Fruit fly (Drosophila melanogaster) whole organism, embryonic: ENCODE measurements around the gene CG3556.

Experiments used
- Aef1 ChIP-seq: fragments of 200-800 bp; sonication (Bioruptor generic); IDR thresholded peaks from 3 replicates; pipeline ENCODE4 v1.3.6; 2022; ENCODE audit warnings: missing biosample characterization, missing genetic modification characterization
- BtbVII ChIP-seq: fragments of 200-800 bp; sonication (Bioruptor generic); optimal IDR thresholded peaks from 3 replicates; lab custom pipeline; 2017; ENCODE audit warnings: missing biosample characterization, mild to moderate bottlenecking, missing genetic modification characterization
- CG10366 ChIP-seq: fragments of 200-800 bp; sonication (Bioruptor generic); IDR thresholded peaks from 2 replicates; pipeline ENCODE4 v1.3.6; 2022; ENCODE audit warnings: missing biosample characterization, missing genetic modification characterization
- CG10462 ChIP-seq: fragments of 200-800 bp; sonication (Bioruptor generic); optimal IDR thresholded peaks from 2 replicates; lab custom pipeline; 2016; ENCODE audit warnings: missing biosample characterization, missing genetic modification characterization
- CG10979 ChIP-seq: fragments of 200-800 bp; sonication (Bioruptor generic); optimal IDR thresholded peaks from 2 replicates; lab custom pipeline; 2018; ENCODE audit warnings: missing biosample characterization, mild to moderate bottlenecking, missing genetic modification characterization, moderate library complexity
- CG11247 ChIP-seq: fragments of 200-800 bp; sonication (Bioruptor generic); IDR thresholded peaks from 2 replicates; pipeline ENCODE4 v1.3.6; 2022; ENCODE audit warnings: missing biosample characterization, missing genetic modification characterization
- CG12299 ChIP-seq: fragments of 200-800 bp; sonication (Bioruptor generic); optimal IDR thresholded peaks from 2 replicates; lab custom pipeline; 2018; ENCODE audit warnings: missing biosample characterization, mild to moderate bottlenecking, missing genetic modification characterization
- CG12391 ChIP-seq: fragments of 200-800 bp; sonication (Bioruptor generic); optimal IDR thresholded peaks from 3 replicates; lab custom pipeline; 2018; ENCODE audit warnings: missing biosample characterization, mild to moderate bottlenecking, missing genetic modification characterization, moderate library complexity
- CG14014 ChIP-seq: fragments of 200-800 bp; sonication (Bioruptor generic); IDR thresholded peaks from 2 replicates; pipeline ENCODE4 v1.3.6; 2022; ENCODE audit warnings: missing biosample characterization, missing genetic modification characterization
- CG17328 ChIP-seq: fragments of 200-800 bp; sonication (Bioruptor generic); IDR thresholded peaks from 2 replicates; pipeline ENCODE4 v1.3.6; 2022; ENCODE audit warnings: missing biosample characterization, missing genetic modification characterization
- CG18476 ChIP-seq: fragments of 200-800 bp; sonication (Bioruptor generic); optimal IDR thresholded peaks from 2 replicates; lab custom pipeline; 2016; ENCODE audit warnings: missing biosample characterization, mild to moderate bottlenecking, missing genetic modification characterization
- CG31365 ChIP-seq: fragments of 200-800 bp; sonication (Bioruptor generic); optimal IDR thresholded peaks from 2 replicates; lab custom pipeline; 2018; ENCODE audit warnings: missing biosample characterization, mild to moderate bottlenecking, missing genetic modification characterization
- CG31388 ChIP-seq: fragments of 200-800 bp; sonication (Bioruptor generic); optimal IDR thresholded peaks from 2 replicates; lab custom pipeline; 2016; ENCODE audit warnings: missing biosample characterization, missing genetic modification characterization
- CG32772 ChIP-seq: fragments of 200-800 bp; sonication (Bioruptor generic); IDR thresholded peaks from 2 replicates; pipeline ENCODE4 v1.3.6; 2022; ENCODE audit warnings: missing biosample characterization, missing genetic modification characterization
- CG42726 ChIP-seq: fragments of 200-800 bp; sonication (Bioruptor generic); IDR thresholded peaks from 2 replicates; pipeline ENCODE4 v1.3.6; 2022; ENCODE audit warnings: missing biosample characterization, missing genetic modification characterization; ENCODE audit not compliant: partially characterized antibody
- CG4282 ChIP-seq: fragments of 200-800 bp; sonication (Bioruptor generic); optimal IDR thresholded peaks from 2 replicates; lab custom pipeline; 2016; ENCODE audit warnings: missing biosample characterization, missing genetic modification characterization
- CG4328 ChIP-seq: fragments of 200-800 bp; sonication (Bioruptor generic); optimal IDR thresholded peaks from 3 replicates; lab custom pipeline; 2017; ENCODE audit warnings: missing biosample characterization, missing genetic modification reagents, missing genetic modification characterization
- CG4360 ChIP-seq: fragments of 200-800 bp; sonication (Bioruptor generic); IDR thresholded peaks from 2 replicates; pipeline ENCODE4 v1.3.6; 2022; ENCODE audit warnings: missing biosample characterization, missing genetic modification characterization
- CG4424 ChIP-seq: fragments of 200-800 bp; sonication (Bioruptor generic); optimal IDR thresholded peaks from 3 replicates; lab custom pipeline; 2016; ENCODE audit warnings: missing biosample characterization, missing genetic modification characterization
- CG5245 ChIP-seq: fragments of 200-800 bp; sonication (Bioruptor generic); optimal IDR thresholded peaks from 3 replicates; lab custom pipeline; 2016; ENCODE audit warnings: missing biosample characterization, missing genetic modification characterization
- CG6791 ChIP-seq: fragments of 200-800 bp; sonication (Bioruptor generic); IDR thresholded peaks from 3 replicates; pipeline ENCODE4 v1.3.6; 2022; ENCODE audit warnings: missing biosample characterization, missing genetic modification characterization; ENCODE audit not compliant: partially characterized antibody
- CG6813 ChIP-seq: fragments of 200-800 bp; sonication (Bioruptor generic); optimal IDR thresholded peaks from 2 replicates; lab custom pipeline; 2017; ENCODE audit warnings: missing biosample characterization, missing genetic modification characterization, mild to moderate bottlenecking, moderate library complexity, missing genetic modification reagents
- CG7357 ChIP-seq: fragments of 200-800 bp; sonication (Bioruptor generic); IDR thresholded peaks from 3 replicates; pipeline ENCODE4 v1.3.6; 2022; ENCODE audit warnings: missing biosample characterization, missing genetic modification characterization
- CG7745 ChIP-seq: fragments of 200-800 bp; sonication (Bioruptor generic); optimal IDR thresholded peaks from 2 replicates; lab custom pipeline; 2018; ENCODE audit warnings: missing biosample characterization, mild to moderate bottlenecking, missing genetic modification characterization, moderate library complexity
- CG8924 ChIP-seq: fragments of 200-800 bp; optimal IDR thresholded peaks from 3 replicates; lab custom pipeline; 2019; ENCODE audit warnings: missing biosample characterization, mild to moderate bottlenecking, missing genetic modification characterization, moderate library complexity
- CG9215 ChIP-seq: fragments of 200-800 bp; sonication (Bioruptor generic); IDR thresholded peaks from 2 replicates; pipeline ENCODE4 v1.3.6; 2022; ENCODE audit warnings: missing biosample characterization, missing genetic modification characterization
- CoRest ChIP-seq: fragments of 200-800 bp; sonication (Bioruptor generic); optimal IDR thresholded peaks from 3 replicates; lab custom pipeline; 2018; ENCODE audit warnings: missing biosample characterization, mild to moderate bottlenecking, missing genetic modification characterization, moderate library complexity
- Dip3 ChIP-seq: fragments of 200-800 bp; sonication (Bioruptor generic); optimal IDR thresholded peaks from 3 replicates; lab custom pipeline; 2016; ENCODE audit warnings: missing biosample characterization, missing genetic modification characterization
- Dll ChIP-seq: fragments of 200-800 bp; sonication (Bioruptor generic); IDR thresholded peaks from 4 replicates; pipeline ENCODE4 v1.3.6; 2022; ENCODE audit warnings: missing biosample characterization, missing genetic modification characterization; ENCODE audit not compliant: partially characterized antibody
- HLH4C ChIP-seq: fragments of 200-800 bp; sonication (Bioruptor generic); IDR thresholded peaks from 3 replicates; pipeline ENCODE4 v1.3.6; 2022; ENCODE audit warnings: missing biosample characterization, missing genetic modification characterization; ENCODE audit not compliant: partially characterized antibody
- HmgD ChIP-seq: fragments of 200-800 bp; sonication (Bioruptor generic); optimal IDR thresholded peaks from 3 replicates; lab custom pipeline; 2016; ENCODE audit warnings: missing biosample characterization, missing genetic modification characterization
- HmgZ ChIP-seq: fragments of 200-800 bp; sonication (Bioruptor generic); optimal IDR thresholded peaks from 2 replicates; lab custom pipeline; 2018; ENCODE audit warnings: missing biosample characterization, mild to moderate bottlenecking, missing genetic modification characterization
- MESR4 ChIP-seq: fragments of 200-800 bp; sonication (Bioruptor generic); optimal IDR thresholded peaks from 2 replicates; lab custom pipeline; 2018; ENCODE audit warnings: missing biosample characterization, mild to moderate bottlenecking, missing genetic modification characterization, moderate library complexity
- NFAT ChIP-seq: fragments of 200-800 bp; sonication (Bioruptor generic); IDR thresholded peaks from 2 replicates; pipeline ENCODE4 v1.3.6; 2022; ENCODE audit warnings: missing biosample characterization, missing genetic modification characterization
- NK7.1 ChIP-seq: fragments of 200-800 bp; sonication (Bioruptor generic); optimal IDR thresholded peaks from 3 replicates; lab custom pipeline; 2016; ENCODE audit warnings: missing biosample characterization, missing genetic modification characterization
- Nf-YA ChIP-seq: fragments of 200-800 bp; sonication (Bioruptor generic); IDR thresholded peaks from 2 replicates; pipeline ENCODE4 v1.3.6; 2022; ENCODE audit warnings: missing biosample characterization, missing genetic modification characterization
- Sin3A ChIP-seq: fragments of >200 bp; optimal IDR thresholded peaks from 2 replicates; lab custom pipeline; 2018
- Sox100B ChIP-seq: fragments of 200-800 bp; sonication (Bioruptor generic); optimal IDR thresholded peaks from 3 replicates; lab custom pipeline; 2018; ENCODE audit warnings: missing biosample characterization, mild to moderate bottlenecking, missing genetic modification characterization
- Taf1 ChIP-seq: fragments of 200-800 bp; sonication (Bioruptor generic); IDR thresholded peaks from 2 replicates; pipeline ENCODE4 v1.3.6; 2022; ENCODE audit warnings: missing biosample characterization, missing genetic modification characterization
- Vsx1 ChIP-seq: fragments of 200-800 bp; sonication (Bioruptor generic); optimal IDR thresholded peaks from 2 replicates; lab custom pipeline; 2017; ENCODE audit warnings: missing biosample characterization, mild to moderate bottlenecking, missing genetic modification characterization, missing genetic modification reagents
- chinmo ChIP-seq: fragments of 200-800 bp; sonication (Bioruptor generic); IDR thresholded peaks from 4 replicates; pipeline ENCODE4 v1.3.6; 2022; ENCODE audit warnings: missing biosample characterization, missing genetic modification characterization; ENCODE audit not compliant: partially characterized antibody
- da ChIP-seq: fragments of 200-800 bp; sonication (Bioruptor generic); optimal IDR thresholded peaks from 2 replicates; lab custom pipeline; 2016; ENCODE audit warnings: missing biosample characterization, missing genetic modification characterization
- dimm ChIP-seq: fragments of 200-800 bp; sonication (Bioruptor generic); IDR thresholded peaks from 2 replicates; pipeline ENCODE4 v1.3.6; 2022; ENCODE audit warnings: missing biosample characterization, missing genetic modification characterization
- ftz-f1 ChIP-seq: fragments of 200-800 bp; sonication (Bioruptor generic); optimal IDR thresholded peaks from 2 replicates; lab custom pipeline; 2016; ENCODE audit warnings: missing biosample characterization, missing genetic modification characterization
- gem ChIP-seq: fragments of 200-800 bp; sonication (Bioruptor generic); optimal IDR thresholded peaks from 2 replicates; lab custom pipeline; 2019; ENCODE audit warnings: missing biosample characterization, mild to moderate bottlenecking, missing genetic modification characterization, moderate library complexity
- her ChIP-seq: fragments of 200-800 bp; sonication (Bioruptor generic); optimal IDR thresholded peaks from 2 replicates; lab custom pipeline; 2016; ENCODE audit warnings: missing biosample characterization, missing genetic modification characterization
- kay ChIP-seq: fragments of 200-800 bp; sonication (Bioruptor generic); optimal IDR thresholded peaks from 2 replicates; lab custom pipeline; 2016; ENCODE audit warnings: missing biosample characterization, missing genetic modification characterization
- nom ChIP-seq: fragments of 200-800 bp; sonication (Bioruptor generic); optimal IDR thresholded peaks from 2 replicates; lab custom pipeline; 2017; ENCODE audit warnings: missing biosample characterization, missing genetic modification characterization, mild to moderate bottlenecking, moderate library complexity, missing genetic modification reagents
- org-1 ChIP-seq: fragments of 200-800 bp; sonication (Bioruptor generic); optimal IDR thresholded peaks from 2 replicates; lab custom pipeline; 2017; ENCODE audit warnings: missing biosample characterization, missing genetic modification characterization
- ranshi ChIP-seq: fragments of 200-800 bp; sonication (Bioruptor generic); IDR thresholded peaks from 2 replicates; pipeline ENCODE4 v1.3.6; 2022; ENCODE audit warnings: missing biosample characterization, missing genetic modification characterization
- repo ChIP-seq: fragments of 200-800 bp; sonication (Bioruptor generic); optimal IDR thresholded peaks from 2 replicates; lab custom pipeline; 2016; ENCODE audit warnings: missing biosample characterization, missing genetic modification characterization
- sens ChIP-seq: fragments of 200-800 bp; sonication (Bioruptor generic); peaks from one replicate; lab custom pipeline; 2016; ENCODE audit warnings: missing biosample characterization, missing genetic modification characterization
- ssp ChIP-seq: fragments of 200-800 bp; sonication (Bioruptor generic); IDR thresholded peaks from 2 replicates; pipeline ENCODE4 v1.3.6; 2022; ENCODE audit warnings: missing biosample characterization, missing genetic modification characterization

CG3556 gene

dm6 chrX:4505318-4505717, 24.7 kb upstream of the CG3556 start (continued):
- TF ChIP-seq CG14014 (no peak), CG5245 (GFP tag; lab: Kevin White, UChicago) (peak; percentile 10), org-1 (GFP tag; lab: Kevin White, UChicago) (no peak), Vsx1 (GFP tag; lab: Kevin White, UChicago) (no peak), Sin3A (lab: Kevin White, UChicago) (no peak), Dll (no peak), CG4282 (GFP tag; lab: Kevin White, UChicago) (no peak), CG10366 (GFP tag; lab: Robert Waterston, UW) (no peak), Sox100B (no peak), HmgZ (no peak), gem (peak; percentile 63), HLH4C (no peak), Taf1 (GFP tag; lab: Robert Waterston, UW) (no peak), CG18476 (GFP tag; lab: Kevin White, UChicago) (no peak), da (GFP tag; lab: Kevin White, UChicago) (no peak), CG4360 (GFP tag; lab: Robert Waterston, UW) (no peak), CG9215 (GFP tag; lab: Robert Waterston, UW) (no peak), MESR4 (GFP tag; lab: Kevin White, UChicago) (no peak), chinmo (GFP tag; lab: Robert Waterston, UW) (no peak), kay (GFP tag; lab: Kevin White, UChicago) (no peak), her (GFP tag; lab: Kevin White, UChicago) (no peak), CG6813 (GFP tag; lab: Kevin White, UChicago) (no peak), CG17328 (peak; percentile 43; the same call in 1 of the 2 replicates), Dip3 (GFP tag; lab: Kevin White, UChicago) (no peak), CG12391 (tag; lab: Kevin White, UChicago) (peak; percentile 36), CG4424 (GFP tag; lab: Kevin White, UChicago) (no peak), CG32772 (no peak), CG10462 (GFP tag; lab: Kevin White, UChicago) (no peak), ssp (GFP tag; lab: Robert Waterston, UW) (no peak), HmgD (GFP tag; lab: Kevin White, UChicago) (no peak), CG6791 (no peak), ftz-f1 (GFP tag; lab: Kevin White, UChicago) (no peak), CG31365 (no peak), CG11247 (GFP tag; lab: Robert Waterston, UW) (no peak), CG4328 (GFP tag; lab: Kevin White, UChicago) (no peak), CG7357 (GFP tag; lab: Robert Waterston, UW) (no peak), CG8924 (tag; lab: Kevin White, UChicago) (no peak), CG12299 (tag; lab: Kevin White, UChicago) (no peak), CG7745 (no peak), BtbVII (GFP tag; lab: Kevin White, UChicago) (no peak), Nf-YA (GFP tag; lab: Robert Waterston, UW) (no peak), NFAT (GFP tag; lab: Robert Waterston, UW) (no peak), Aef1 (GFP tag; lab: Robert Waterston, UW) (no peak), CG10979 (tag; lab: Kevin White, UChicago) (peak; percentile 36), sens (peak; percentile 73), nom (no peak), NK7.1 (no peak), CG31388 (no peak), dimm (no peak), repo (no peak), CoRest (tag; lab: Kevin White, UChicago) (peak; percentile 23), CG42726 (no peak), ranshi (GFP tag; lab: Robert Waterston, UW) (no peak)
